Fruit fly (Drosophila melanogaster) whole organism, embryonic: ENCODE data around the gene Bruce.

Source experiments
- CG10543 ChIP-seq: fragments of 200-800 bp; sonication (Bioruptor generic); optimal IDR thresholded peaks from 3 replicates; lab custom pipeline; 2017; ENCODE audit warnings: missing biosample characterization, mild to moderate bottlenecking, missing genetic modification characterization, moderate library complexity
- CG11398 ChIP-seq: fragments of 200-800 bp; sonication (Bioruptor generic); optimal IDR thresholded peaks from 2 replicates; lab custom pipeline; 2016; ENCODE audit warnings: missing biosample characterization, missing genetic modification characterization
- CG11504 ChIP-seq: fragments of 200-800 bp; sonication (Bioruptor generic); optimal IDR thresholded peaks from 3 replicates; lab custom pipeline; 2019; ENCODE audit warnings: missing biosample characterization, mild to moderate bottlenecking, missing genetic modification characterization, moderate library complexity
- CG13775 ChIP-seq: fragments of 200-800 bp; sonication (Bioruptor generic); optimal IDR thresholded peaks from 3 replicates; lab custom pipeline; 2017; ENCODE audit warnings: missing biosample characterization, mild to moderate bottlenecking, missing genetic modification characterization
- CG15073 ChIP-seq: fragments of 200-800 bp; sonication (Bioruptor generic); optimal IDR thresholded peaks from 2 replicates; lab custom pipeline; 2016; ENCODE audit warnings: missing biosample characterization, missing genetic modification characterization
- CG16863 ChIP-seq: fragments of 200-800 bp; sonication (Bioruptor generic); optimal IDR thresholded peaks from 3 replicates; lab custom pipeline; 2016; ENCODE audit warnings: missing biosample characterization, missing genetic modification characterization
- CG30431 ChIP-seq: fragments of 200-800 bp; sonication (Bioruptor generic); optimal IDR thresholded peaks from 2 replicates; lab custom pipeline; 2017; ENCODE audit warnings: missing biosample characterization, missing genetic modification characterization
- CG31365 ChIP-seq: fragments of 200-800 bp; sonication (Bioruptor generic); optimal IDR thresholded peaks from 2 replicates; lab custom pipeline; 2018; ENCODE audit warnings: missing biosample characterization, mild to moderate bottlenecking, missing genetic modification characterization
- CG31441 ChIP-seq: fragments of 200-800 bp; sonication (Bioruptor generic); IDR thresholded peaks from 2 replicates; pipeline ENCODE4 v1.3.6; 2022; ENCODE audit warnings: missing biosample characterization, missing genetic modification characterization
- CG32772 ChIP-seq: fragments of 200-800 bp; sonication (Bioruptor generic); IDR thresholded peaks from 2 replicates; pipeline ENCODE4 v1.3.6; 2022; ENCODE audit warnings: missing biosample characterization, missing genetic modification characterization
- CG3281 ChIP-seq: fragments of 200-800 bp; sonication (Bioruptor generic); optimal IDR thresholded peaks from 3 replicates; lab custom pipeline; 2017; ENCODE audit warnings: missing biosample characterization, mild to moderate bottlenecking, missing genetic modification characterization
- CG3838 ChIP-seq: fragments of 200-800 bp; sonication (Bioruptor generic); optimal IDR thresholded peaks from 3 replicates; lab custom pipeline; 2016; ENCODE audit warnings: missing biosample characterization, missing genetic modification characterization
- CG4282 ChIP-seq: fragments of 200-800 bp; sonication (Bioruptor generic); optimal IDR thresholded peaks from 2 replicates; lab custom pipeline; 2016; ENCODE audit warnings: missing biosample characterization, missing genetic modification characterization
- CG4707 ChIP-seq: fragments of 200-800 bp; sonication (Bioruptor generic); optimal IDR thresholded peaks from 2 replicates; lab custom pipeline; 2018; ENCODE audit warnings: missing biosample characterization, mild to moderate bottlenecking, missing genetic modification characterization, moderate library complexity
- CG4854 ChIP-seq: fragments of 200-800 bp; sonication (Bioruptor generic); optimal IDR thresholded peaks from 2 replicates; lab custom pipeline; 2016; ENCODE audit warnings: missing biosample characterization, missing genetic modification characterization, inconsistent platforms
- CG5953 ChIP-seq: fragments of 200-800 bp; sonication (Bioruptor generic); IDR thresholded peaks from 2 replicates; pipeline ENCODE4 v1.3.6; 2022; ENCODE audit warnings: missing biosample characterization, missing genetic modification characterization
- CG6813 ChIP-seq: fragments of 200-800 bp; sonication (Bioruptor generic); optimal IDR thresholded peaks from 2 replicates; lab custom pipeline; 2017; ENCODE audit warnings: missing biosample characterization, missing genetic modification characterization, mild to moderate bottlenecking, moderate library complexity, missing genetic modification reagents
- CG8089 ChIP-seq: fragments of 200-800 bp; sonication (Bioruptor generic); optimal IDR thresholded peaks from 3 replicates; lab custom pipeline; 2016; ENCODE audit warnings: missing biosample characterization, missing genetic modification characterization
- CkIIα-i1 ChIP-seq: fragments of 200-800 bp; sonication (Bioruptor generic); IDR thresholded peaks from 2 replicates; pipeline ENCODE4 v1.3.6; 2022; ENCODE audit warnings: missing biosample characterization, missing genetic modification characterization
- Dp ChIP-seq: fragments of 200-800 bp; sonication (Bioruptor generic); optimal IDR thresholded peaks from 2 replicates; lab custom pipeline; 2018; ENCODE audit warnings: missing biosample characterization, mild to moderate bottlenecking, missing genetic modification characterization, moderate library complexity
- Ets97D ChIP-seq: fragments of 200-800 bp; sonication (Bioruptor generic); optimal IDR thresholded peaks from 3 replicates; lab custom pipeline; 2016; ENCODE audit warnings: missing biosample characterization, missing genetic modification characterization
- Fer3 ChIP-seq: fragments of 200-800 bp; sonication (Bioruptor generic); optimal IDR thresholded peaks from 2 replicates; lab custom pipeline; 2018; ENCODE audit warnings: missing biosample characterization, mild to moderate bottlenecking, missing genetic modification characterization, moderate library complexity
- HLH3B ChIP-seq: fragments of 200-800 bp; sonication (Bioruptor generic); IDR thresholded peaks from 2 replicates; pipeline ENCODE4 v1.3.6; 2022; ENCODE audit warnings: missing biosample characterization, missing genetic modification characterization
- MTF-1 ChIP-seq: fragments of 200-800 bp; sonication (Bioruptor generic); optimal IDR thresholded peaks from 2 replicates; lab custom pipeline; 2018; ENCODE audit warnings: missing biosample characterization, mild to moderate bottlenecking, missing genetic modification characterization, borderline replicate concordance
- Meics ChIP-seq: fragments of 200-800 bp; sonication (Bioruptor generic); optimal IDR thresholded peaks from 2 replicates; lab custom pipeline; 2017; ENCODE audit warnings: missing biosample characterization, mild to moderate bottlenecking, missing genetic modification characterization
- NFAT ChIP-seq: fragments of 200-800 bp; sonication (Bioruptor generic); IDR thresholded peaks from 2 replicates; pipeline ENCODE4 v1.3.6; 2022; ENCODE audit warnings: missing biosample characterization, missing genetic modification characterization
- Nf-YB ChIP-seq: fragments of 200-800 bp; sonication (Bioruptor generic); optimal IDR thresholded peaks from 3 replicates; lab custom pipeline; 2019; ENCODE audit warnings: missing biosample characterization, mild to moderate bottlenecking, missing genetic modification characterization, moderate library complexity
- Oli ChIP-seq: fragments of 200-800 bp; sonication (Bioruptor generic); optimal IDR thresholded peaks from 2 replicates; lab custom pipeline; 2018; ENCODE audit warnings: missing biosample characterization, mild to moderate bottlenecking, missing genetic modification characterization, moderate library complexity
- Pdp1 ChIP-seq, 2 experiments: fragments of 200-800 bp; sonication (Bioruptor generic); optimal IDR thresholded peaks; 3 replicates each; lab custom pipeline; 2016; ENCODE audit warnings: missing biosample characterization in 2 of 2, missing genetic modification characterization in 2 of 2, mild to moderate bottlenecking in 1 of 2, moderate library complexity in 1 of 2
- Taf1 ChIP-seq: fragments of 200-800 bp; sonication (Bioruptor generic); IDR thresholded peaks from 2 replicates; pipeline ENCODE4 v1.3.6; 2022; ENCODE audit warnings: missing biosample characterization, missing genetic modification characterization
- ap ChIP-seq: fragments of 200-800 bp; sonication (Bioruptor generic); IDR thresholded peaks from 2 replicates; pipeline ENCODE4 v1.3.6; 2022; ENCODE audit warnings: missing biosample characterization, missing genetic modification characterization
- ase ChIP-seq: fragments of 200-800 bp; sonication (Bioruptor generic); IDR thresholded peaks from 3 replicates; pipeline ENCODE4 v1.3.6; 2022; ENCODE audit warnings: missing biosample characterization, missing genetic modification characterization
- ato ChIP-seq: fragments of 200-800 bp; sonication (Bioruptor generic); IDR thresholded peaks from 2 replicates; pipeline ENCODE4 v1.3.6; 2022; ENCODE audit warnings: missing biosample characterization, missing genetic modification characterization; ENCODE audit not compliant: partially characterized antibody
- cas ChIP-seq: fragments of 200-800 bp; sonication (Bioruptor generic); IDR thresholded peaks from 2 replicates; pipeline ENCODE4 v1.3.6; 2022; ENCODE audit warnings: missing biosample characterization, missing genetic modification characterization
- caup ChIP-seq: fragments of 200-800 bp; sonication (Bioruptor generic); optimal IDR thresholded peaks from 3 replicates; lab custom pipeline; 2017; ENCODE audit warnings: missing biosample characterization, mild to moderate bottlenecking, missing genetic modification characterization, moderate library complexity; ENCODE audit not compliant: severe bottlenecking
- da ChIP-seq: fragments of 200-800 bp; sonication (Bioruptor generic); optimal IDR thresholded peaks from 2 replicates; lab custom pipeline; 2016; ENCODE audit warnings: missing biosample characterization, missing genetic modification characterization
- ewg ChIP-seq: fragments of 200-800 bp; sonication (Bioruptor generic); optimal IDR thresholded peaks from 3 replicates; lab custom pipeline; 2017; ENCODE audit warnings: mild to moderate bottlenecking, missing biosample characterization, missing genetic modification reagents, missing genetic modification characterization
- ftz-f1 ChIP-seq: fragments of 200-800 bp; sonication (Bioruptor generic); optimal IDR thresholded peaks from 2 replicates; lab custom pipeline; 2016; ENCODE audit warnings: missing biosample characterization, missing genetic modification characterization
- hth ChIP-seq: fragments of >200 bp; optimal IDR thresholded peaks from 2 replicates; lab custom pipeline; 2017; ENCODE audit warnings: inconsistent platforms
- lbe ChIP-seq: fragments of 200-800 bp; sonication (Bioruptor generic); optimal IDR thresholded peaks from 2 replicates; lab custom pipeline; 2016; ENCODE audit warnings: missing biosample characterization, mild to moderate bottlenecking, missing genetic modification characterization
- repo ChIP-seq: fragments of 200-800 bp; sonication (Bioruptor generic); optimal IDR thresholded peaks from 2 replicates; lab custom pipeline; 2016; ENCODE audit warnings: missing biosample characterization, missing genetic modification characterization
- salm ChIP-seq: fragments of 200-800 bp; sonication (Bioruptor generic); optimal IDR thresholded peaks from 2 replicates; lab custom pipeline; 2018; ENCODE audit warnings: missing biosample characterization, mild to moderate bottlenecking, missing genetic modification characterization
- slou ChIP-seq: fragments of 200-800 bp; sonication (Bioruptor generic); optimal IDR thresholded peaks from 3 replicates; lab custom pipeline; 2016; ENCODE audit warnings: missing biosample characterization, missing genetic modification characterization
- slp2 ChIP-seq: fragments of 200-800 bp; sonication (Bioruptor generic); optimal IDR thresholded peaks from 2 replicates; lab custom pipeline; 2016; ENCODE audit warnings: missing biosample characterization, missing genetic modification characterization
- ssp ChIP-seq: fragments of 200-800 bp; sonication (Bioruptor generic); IDR thresholded peaks from 2 replicates; pipeline ENCODE4 v1.3.6; 2022; ENCODE audit warnings: missing biosample characterization, missing genetic modification characterization
- tap ChIP-seq: fragments of 200-800 bp; optimal IDR thresholded peaks from 3 replicates; lab custom pipeline; 2019; ENCODE audit warnings: missing biosample characterization, mild to moderate bottlenecking, missing genetic modification characterization, moderate library complexity
- unpg ChIP-seq: fragments of 200-800 bp; sonication (Bioruptor generic); optimal IDR thresholded peaks from 3 replicates; lab custom pipeline; 2018; ENCODE audit warnings: missing biosample characterization, mild to moderate bottlenecking, missing genetic modification characterization, moderate library complexity
- yki ChIP-seq: fragments of >200 bp; optimal IDR thresholded peaks from 3 replicates; lab custom pipeline; 2018
- zen ChIP-seq: fragments of 200-800 bp; sonication (Bioruptor generic); optimal IDR thresholded peaks from 3 replicates; lab custom pipeline; 2018; ENCODE audit warnings: missing biosample characterization, mild to moderate bottlenecking, missing genetic modification characterization, moderate library complexity

The Bruce gene

dm6 chr3R:10268101-10268864, 62.9 kb downstream of the Bruce start (continued):
- TF ChIP-seq CG31365 (tag; lab: Kevin White, UChicago), result no peak
- peak; percentile 61 for TF ChIP-seq Nf-YB (GFP tag; lab: Kevin White, UChicago)
- no peak for TF ChIP-seq yki (lab: Kevin White, UChicago)
- peak; percentile 59 for TF ChIP-seq CG30431 (GFP tag; lab: Kevin White, UChicago)
- TF ChIP-seq slou (GFP tag; lab: Kevin White, UChicago), result peak; percentile 70
- TF ChIP-seq ato, result no peak
- TF ChIP-seq zen (tag; lab: Kevin White, UChicago), result peak; percentile 56
- peak; percentile 87 for TF ChIP-seq unpg
- TF ChIP-seq CG4707 (GFP tag; lab: Kevin White, UChicago), result no peak
- peak; percentile 76 for TF ChIP-seq HLH3B
- peak; percentile 75 for TF ChIP-seq CG31441
- no peak for TF ChIP-seq Dp
- peak; percentile 60 for TF ChIP-seq CG8089
- TF ChIP-seq CG15073 (GFP tag; lab: Kevin White, UChicago), result peak; percentile 3
- TF ChIP-seq CG6813, result peak; percentile 41
- peak; percentile 92 for TF ChIP-seq Oli
- peak; percentile 64 for TF ChIP-seq CG32772 (GFP tag; lab: Robert Waterston, UW)
- TF ChIP-seq hth, result no peak
- peak; percentile 77 for TF ChIP-seq CG16863 (GFP tag; lab: Kevin White, UChicago)
- peak; percentile 46; the same call in 1 of the 2 replicates for TF ChIP-seq ap (GFP tag; lab: Robert Waterston, UW)
- TF ChIP-seq slp2 (GFP tag; lab: Kevin White, UChicago), result peak; percentile 81
- TF ChIP-seq ase (GFP tag; lab: Robert Waterston, UW), result peak; percentile 61; the same call in 2 of the 3 replicates
- peak; percentile 56 for TF ChIP-seq ssp
- no peak for TF ChIP-seq ftz-f1 (GFP tag; lab: Kevin White, UChicago)
- TF ChIP-seq ewg, result peak; percentile 75
- no peak for TF ChIP-seq CG4282
- TF ChIP-seq NFAT (GFP tag; lab: Robert Waterston, UW), result no peak
- TF ChIP-seq lbe, result peak; percentile 52
- TF ChIP-seq repo (GFP tag; lab: Kevin White, UChicago), result peak; percentile 69
- peak; percentile 55 for TF ChIP-seq CG4854
- TF ChIP-seq Fer3 (tag; lab: Kevin White, UChicago), result peak; percentile 85
- peak; percentile 89 for TF ChIP-seq Meics (GFP tag; lab: Kevin White, UChicago)
- TF ChIP-seq CkIIα-i1, result 0 out of 2 replicates have a peak, but pooled peaks have one; percentile 30
- TF ChIP-seq CG3281 (GFP tag; lab: Kevin White, UChicago), result peak; percentile 91
- peak; percentile 66 for TF ChIP-seq CG11398
- peak; percentile 62 to 75 for TF ChIP-seq Pdp1 (GFP tag; optimal IDR thresholded peaks at IDR 0.05; lab: Kevin White, UChicago)
- peak; percentile 88 for TF ChIP-seq CG10543 (GFP tag; lab: Kevin White, UChicago)
- peak; percentile 51 for TF ChIP-seq CG3838 (GFP tag; lab: Kevin White, UChicago)
- TF ChIP-seq salm (tag; lab: Kevin White, UChicago), result peak; percentile 60
- 0 out of 2 replicates have a peak, but pooled peaks have one; percentile 23 for TF ChIP-seq CG5953
- no peak for TF ChIP-seq cas (GFP tag; lab: Robert Waterston, UW)
- TF ChIP-seq Ets97D (GFP tag; lab: Kevin White, UChicago), result peak; percentile 42
- peak; percentile 88 for TF ChIP-seq caup (GFP tag; lab: Kevin White, UChicago)
- TF ChIP-seq tap (tag; lab: Kevin White, UChicago), result peak; percentile 77
- peak; percentile 6 for TF ChIP-seq da (GFP tag; lab: Kevin White, UChicago)
- peak; percentile 92 for TF ChIP-seq CG11504 (tag; lab: Kevin White, UChicago)
- TF ChIP-seq Taf1 (GFP tag; lab: Robert Waterston, UW), result peak; percentile 66
- TF ChIP-seq MTF-1 (GFP tag; lab: Kevin White, UChicago), result no peak
- TF ChIP-seq CG13775, result peak; percentile 78
